Worm (Caenorhabditis elegans) whole organism, L4/young adult: ENCODE results near the gene cwn-2.

Source experiments
- W03F9.2 ChIP-seq: fragments of 150-350 bp; optimal IDR thresholded peaks from 2 replicates; lab custom pipeline; 2014; ENCODE audit warnings: missing biosample characterization, missing genetic modification characterization
- dao-5 ChIP-seq: sonication (generic microtip); optimal IDR thresholded peaks from 2 replicates; lab custom pipeline; 2016; ENCODE audit warnings: missing genotype, missing genetic modification characterization, moderate library complexity, missing compliant biosample characterization
- him-1 ChIP-seq: sonication (generic microtip); optimal IDR thresholded peaks from 2 replicates; lab custom pipeline; 2016; ENCODE audit warnings: missing genotype, missing genetic modification reagents, missing genetic modification characterization, missing compliant biosample characterization

cwn-2 gene

DNA sequence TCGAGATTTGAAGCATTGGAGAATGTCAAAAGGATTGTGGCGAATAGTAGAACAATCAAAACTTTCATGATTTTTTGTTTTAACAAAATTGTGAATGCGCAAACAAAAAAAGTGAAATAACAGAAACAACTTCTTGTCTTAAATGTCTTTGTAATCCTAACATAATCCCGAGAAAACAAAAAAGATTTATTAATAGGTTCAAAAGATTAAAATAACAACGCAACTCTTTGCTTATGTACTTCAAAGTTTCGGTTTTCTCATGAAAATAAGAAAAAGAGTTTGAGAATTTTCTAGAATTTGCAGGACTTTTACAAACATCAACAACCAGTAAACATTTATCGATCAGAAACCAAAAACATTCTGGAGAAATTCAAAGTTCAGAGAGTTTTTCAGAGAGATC is 22.2 kb downstream of the cwn-2 start, which contains the start of gene ttr-39:
ttr-39 (minus strand) TSS at position 101 of the 400 bp plus-strand sequence.
- TF ChIP-seq W03F9.2 (no peak), him-1 (tag; lab: Kevin White, UChicago) (no peak), dao-5 (tag; lab: Kevin White, UChicago) (no peak)

DNA sequence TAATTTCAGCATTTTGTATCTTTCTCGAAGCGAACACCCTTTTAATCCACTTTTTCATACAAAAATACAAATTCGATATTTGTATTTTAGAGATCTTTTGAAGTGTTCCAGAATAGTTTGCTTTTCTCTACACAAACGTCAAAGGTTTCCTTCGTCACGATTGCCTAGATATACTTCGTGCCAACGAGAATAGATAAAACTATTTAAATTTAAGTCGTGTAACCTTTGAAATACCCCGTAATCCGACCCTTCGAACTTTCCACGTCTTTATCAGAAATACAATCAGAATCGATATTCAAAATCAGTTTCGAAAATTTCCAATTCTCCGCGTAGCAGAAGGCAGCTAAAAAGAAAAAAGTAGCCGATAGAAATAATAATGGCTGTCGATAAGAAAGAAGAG is 22.7 kb downstream of the cwn-2 start, which contains the start of gene ttbk-5:
ttbk-5 (plus strand) TSS at position 301 of the 400 bp plus-strand sequence.
- TF ChIP-seq dao-5 (tag; lab: Kevin White, UChicago), result no peak

DNA sequence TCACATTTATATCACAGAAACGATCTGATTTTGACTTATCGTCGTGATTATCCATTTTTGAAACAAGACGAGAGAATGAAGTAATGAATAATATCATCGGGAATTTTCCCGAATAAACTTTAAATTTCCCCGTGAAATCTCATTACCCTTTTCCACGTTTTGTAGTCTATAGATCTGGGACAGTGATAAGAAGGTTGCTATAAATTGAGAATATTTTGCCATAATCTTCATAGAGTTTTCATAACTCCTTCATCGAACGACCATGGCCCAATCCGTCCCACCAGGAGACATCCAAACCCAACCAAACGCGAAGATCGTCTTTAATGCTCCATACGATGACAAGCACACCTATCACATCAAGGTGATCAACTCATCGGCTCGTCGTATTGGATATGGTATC is 27.6 kb downstream of the cwn-2 start, which contains the start of the genes C04G2.5 and msp-36:
C04G2.5 (minus strand) TSS at position 101 of the 400 bp plus-strand sequence.
msp-36 (plus strand) TSS at position 263 of the 400 bp plus-strand sequence.
- no peak for TF ChIP-seq W03F9.2

DNA sequence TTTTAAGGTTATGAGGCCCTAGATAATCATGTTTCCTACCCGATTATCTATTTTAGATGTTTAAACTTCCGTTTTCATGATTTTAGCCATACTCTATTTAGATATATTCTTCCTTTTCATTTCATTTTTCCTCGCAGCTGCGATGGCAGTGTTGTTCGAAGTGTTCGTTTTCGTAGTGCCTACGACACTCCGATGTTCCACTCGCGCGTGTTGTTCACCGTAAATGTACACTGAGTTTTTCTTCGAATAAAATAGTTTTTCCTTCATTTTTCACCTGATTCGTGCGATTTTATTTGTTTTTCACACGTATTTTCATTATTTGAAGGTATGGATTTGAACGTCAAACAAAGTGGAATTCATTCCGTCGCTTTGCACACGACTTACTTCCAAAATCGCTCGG is 29.3 kb downstream of the cwn-2 start, which contains the start of gene dis-3:
dis-3 (plus strand) TSS at position 322 of the 400 bp plus-strand sequence.
- no peak for TF ChIP-seq dao-5 (tag; lab: Kevin White, UChicago)
- no peak for TF ChIP-seq W03F9.2
- no peak for TF ChIP-seq him-1 (tag; lab: Kevin White, UChicago)

DNA sequence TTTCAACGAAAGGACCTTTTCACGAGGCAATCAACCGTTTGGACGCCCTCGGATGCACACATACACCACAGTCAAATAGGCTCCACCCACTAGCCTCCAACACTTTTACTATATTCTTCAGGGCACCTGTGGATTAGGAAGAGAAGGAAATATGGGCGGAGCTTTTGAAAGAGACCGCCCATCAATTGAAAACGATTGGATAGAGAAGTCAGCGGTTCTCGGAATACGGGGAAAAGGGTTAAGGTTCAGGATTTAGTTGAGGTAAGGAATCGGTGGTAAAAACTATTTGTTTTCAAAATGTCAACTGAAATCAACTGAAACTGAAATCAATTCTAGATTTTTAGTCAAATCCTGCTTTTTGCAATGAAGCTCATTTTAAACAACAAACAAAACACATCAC is 42.8 kb downstream of the cwn-2 start, which contains the start of gene egl-38:
egl-38 (minus strand) TSS at position 101 of the 400 bp plus-strand sequence.
- TF ChIP-seq W03F9.2 (no peak), him-1 (tag; lab: Kevin White, UChicago) (no peak), dao-5 (tag; lab: Kevin White, UChicago) (no peak)

DNA sequence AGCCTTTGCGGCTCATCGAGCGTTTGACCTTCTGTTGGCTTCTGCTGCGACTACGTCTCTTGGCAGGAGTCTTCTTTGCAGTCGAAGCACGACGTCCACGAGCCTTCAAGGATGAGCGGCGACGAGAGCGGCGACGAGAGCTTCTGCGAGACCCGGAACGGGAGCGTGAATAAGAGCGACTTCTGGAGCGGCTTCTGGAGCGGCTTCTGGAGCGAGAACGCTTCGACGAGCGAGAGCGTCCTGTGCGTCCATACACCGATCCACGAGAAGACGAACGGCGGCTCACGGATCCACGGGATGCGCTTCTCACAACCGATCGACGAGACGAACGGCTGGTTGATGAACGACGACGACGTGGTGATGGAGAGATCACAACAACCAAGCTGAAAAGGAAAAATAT is 43.3 kb downstream of the cwn-2 start:
- TF ChIP-seq W03F9.2 (no peak), dao-5 (tag; lab: Kevin White, UChicago) (no peak), him-1 (tag; lab: Kevin White, UChicago) (no peak)

DNA sequence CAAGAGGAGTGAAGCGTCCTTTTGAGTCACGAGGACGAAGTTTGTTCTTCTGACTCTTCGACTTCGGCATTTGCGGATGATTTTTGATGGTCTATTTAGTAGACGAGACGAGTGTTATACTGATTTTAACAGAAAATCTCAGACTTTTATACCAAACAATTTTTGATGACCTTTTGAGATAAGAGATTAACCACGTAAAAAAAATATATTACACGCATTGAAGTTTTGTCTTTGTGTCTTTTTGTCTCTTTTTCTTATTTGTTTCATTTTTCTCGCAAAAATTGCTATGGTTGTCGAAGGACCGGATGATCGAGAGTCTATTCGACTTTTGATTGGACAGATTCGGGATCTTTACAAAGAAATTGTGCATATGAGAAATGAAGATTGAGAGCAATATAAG is 43.8 kb downstream of the cwn-2 start, which contains the start of gene spch-1:
spch-1 (minus strand) TSS at position 101 of the 400 bp plus-strand sequence.
- no peak for TF ChIP-seq dao-5 (tag; lab: Kevin White, UChicago)
- no peak for TF ChIP-seq W03F9.2
- no peak for TF ChIP-seq him-1 (tag; lab: Kevin White, UChicago)

DNA sequence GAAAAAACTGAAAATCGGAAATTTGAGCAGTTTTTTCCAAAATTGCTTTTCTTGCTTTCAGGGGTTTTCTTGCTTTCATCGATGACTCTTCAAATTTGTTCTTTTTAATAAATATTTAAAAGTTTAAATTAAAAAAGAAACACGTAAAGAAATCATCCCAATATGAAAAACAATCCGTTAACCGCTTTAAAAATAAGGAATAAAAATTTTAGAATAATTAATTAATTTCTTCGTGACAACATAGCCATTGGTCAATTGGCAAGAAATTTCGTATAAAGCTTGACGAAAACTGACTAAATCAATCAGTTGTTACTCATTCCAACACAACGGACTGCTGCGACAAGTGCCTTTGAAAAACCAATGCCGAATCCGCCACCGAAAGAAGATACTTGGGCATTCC is 45.0 kb downstream of the cwn-2 start, which contains the start of gene nsph-3.2:
nsph-3.2 (plus strand) TSS at position 301 of the 400 bp plus-strand sequence.
- no peak for TF ChIP-seq W03F9.2

DNA sequence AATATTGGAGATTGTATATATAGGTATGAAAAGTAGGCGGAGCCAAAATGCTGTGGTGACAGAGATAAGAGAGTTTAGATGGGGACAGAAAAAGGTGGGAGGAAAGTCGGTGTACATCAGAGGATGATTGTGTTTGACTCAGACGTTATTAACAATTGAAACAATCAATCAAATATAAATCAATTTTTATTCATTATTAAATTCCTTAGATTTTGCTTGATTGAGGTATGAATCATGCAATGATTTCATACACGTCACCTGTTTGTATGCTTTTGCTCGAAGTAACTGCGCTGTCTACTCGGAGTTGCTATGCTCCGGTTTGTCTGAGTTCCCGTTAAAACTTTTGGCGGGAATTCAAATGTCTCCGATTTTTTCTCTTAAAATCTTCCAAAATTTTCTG is 47.5 kb downstream of the cwn-2 start, which contains the start of gene C04G2.10:
C04G2.10 (plus strand) TSS at position 301 of the 400 bp plus-strand sequence.
- TF ChIP-seq dao-5 (tag; lab: Kevin White, UChicago) (no peak), him-1 (tag; lab: Kevin White, UChicago) (no peak), W03F9.2 (no peak)

DNA sequence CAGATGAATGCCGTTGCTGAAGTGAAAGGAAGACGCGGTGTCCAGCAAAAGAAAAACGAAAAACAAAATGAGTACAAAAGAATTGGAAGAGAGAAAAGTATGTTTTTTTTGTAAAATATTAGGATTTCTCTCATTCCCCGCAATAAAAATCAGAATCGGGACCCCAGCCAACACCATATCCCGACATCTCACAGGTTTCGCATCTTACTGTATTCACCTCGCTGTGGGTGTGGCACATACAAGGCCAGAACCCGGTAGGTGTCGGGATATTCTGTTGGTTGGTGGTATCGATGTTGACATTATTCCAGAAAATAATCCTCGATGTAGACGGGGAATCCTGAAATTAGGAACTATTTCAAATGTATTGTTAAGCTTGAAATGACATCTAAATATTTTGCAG is 49.1 kb downstream of the cwn-2 start:
- TF ChIP-seq him-1 (tag; lab: Kevin White, UChicago) (no peak), W03F9.2 (no peak), dao-5 (tag; lab: Kevin White, UChicago) (no peak)
